Fruit fly (Drosophila melanogaster) whole organism: ENCODE results near the gene CG18132.

Experiments
- CG8478 ChIP-seq: fragments of >200 bp; optimal IDR thresholded peaks from 2 replicates; lab custom pipeline; 2018; ENCODE audit warnings: inconsistent platforms
- Dll ChIP-seq: fragments of >200 bp; optimal IDR thresholded peaks from 2 replicates; lab custom pipeline; 2017
- pan ChIP-seq: fragments of >200 bp; optimal IDR thresholded peaks from 2 replicates; lab custom pipeline; 2017
- psq ChIP-seq: fragments of >200 bp; optimal IDR thresholded peaks from 2 replicates; lab custom pipeline; 2017
- usp ChIP-seq: fragments of >200 bp; optimal IDR thresholded peaks from 2 replicates; lab custom pipeline; 2017; ENCODE audit warnings: missing biosample characterization, missing genetic modification characterization, mixed read lengths

dm6 chr2L:1496943-1497342, 20.3 kb downstream of the CG18132 start, which contains the start of gene CG31661:
- no peak for TF ChIP-seq pan
- no peak for TF ChIP-seq psq (lab: Kevin White, UChicago)
- no peak for TF ChIP-seq CG8478
- TF ChIP-seq usp (GFP tag; lab: Kevin White, UChicago) = no peak
- no peak for TF ChIP-seq Dll (lab: Kevin White, UChicago)
